Fruit fly (Drosophila melanogaster): ENCODE measurements around the gene CG15130.

dm6 chr2L:20435199-20435598, 10.7 kb upstream of the CG15130 start:
- TF ChIP-seq Hr78 (GFP tag; optimal IDR thresholded peaks at IDR 0.05) (no peak), dmrt93B (GFP tag; optimal IDR thresholded peaks at IDR 0.05) (no peak), dl (GFP tag; optimal IDR thresholded peaks at IDR 0.05; ENCODE audit: insufficient read depth in 1 of 2, partially characterized antibody in 2 of 2) (no peak), OdsH (GFP tag; optimal IDR thresholded peaks at IDR 0.05) (no peak), pan (optimal IDR thresholded peaks at IDR 0.05) (no peak), Dfd (GFP tag; optimal IDR thresholded peaks at IDR 0.05) (no peak), sv (GFP tag; optimal IDR thresholded peaks at IDR 0.05) (no peak), fru (GFP tag; optimal IDR thresholded peaks at IDR 0.05) (no peak), Sp1 (GFP tag; optimal IDR thresholded peaks at IDR 0.05) (no peak), Abd-B (GFP tag; optimal IDR thresholded peaks at IDR 0.05) (no peak), br (GFP tag; optimal IDR thresholded peaks at IDR 0.05) (no peak)

Measured in whole organism, wandering third instar larva.